Fruit fly (Drosophila melanogaster) S2 (cell line): ENCODE data around the gene Egfrap.

Experiments used
- CG8478 ChIP-seq: fragments of >200 bp; optimal IDR thresholded peaks from 2 replicates; lab custom pipeline; 2018
- CTCF ChIP-seq, 2 experiments: fragments of >200 bp; optimal IDR thresholded peaks; 2 replicates each; lab custom pipeline; 2018

Gene Egfrap

dm6 chr3L:5950467-5950866, at the start of gene Egfrap:
Egfrap (minus strand) TSS chr3L:5950658.
- no peak for TF ChIP-seq CG8478 (lab: Kevin White, UChicago)
- TF ChIP-seq CTCF (optimal IDR thresholded peaks at IDR 0.05; lab: Kevin White, UChicago), result no peak

dm6 chr3L:5999888-6000287, 49.4 kb upstream of the Egfrap start:
- TF ChIP-seq CTCF (optimal IDR thresholded peaks at IDR 0.05; lab: Kevin White, UChicago), result no peak
- no peak for TF ChIP-seq CG8478 (lab: Kevin White, UChicago)

- TF ChIP-seq CG8478 (lab: Kevin White, UChicago), result no peak
- TF ChIP-seq CTCF (optimal IDR thresholded peaks at IDR 0.05; lab: Kevin White, UChicago), result no peak
Observed at dm6 chr3L:5996936-5997335, 46.5 kb upstream of the Egfrap start, which contains the start of gene PVRAP. PVRAP (plus strand) TSS chr3L:5997208.

- TF ChIP-seq CG8478 (lab: Kevin White, UChicago), result no peak
- TF ChIP-seq CTCF (optimal IDR thresholded peaks at IDR 0.05; lab: Kevin White, UChicago), result no peak
Observed at dm6 chr3L:5996520-5996919, 46.1 kb upstream of the Egfrap start.

- TF ChIP-seq CG8478 (lab: Kevin White, UChicago), result no peak
- TF ChIP-seq CTCF (optimal IDR thresholded peaks at IDR 0.05; lab: Kevin White, UChicago), result no peak
Observed at dm6 chr3L:5993701-5994499, 43.4 kb upstream of the Egfrap start.

- TF ChIP-seq CTCF (optimal IDR thresholded peaks at IDR 0.05; lab: Kevin White, UChicago) (no peak), CG8478 (lab: Kevin White, UChicago) (no peak)
Observed at dm6 chr3L:5992916-5993315, 42.5 kb upstream of the Egfrap start.

- no peak for TF ChIP-seq CG8478 (lab: Kevin White, UChicago)
- TF ChIP-seq CTCF (optimal IDR thresholded peaks at IDR 0.05; lab: Kevin White, UChicago), result no peak
Observed at dm6 chr3L:5992249-5992648, 41.8 kb upstream of the Egfrap start.

- TF ChIP-seq CG8478 (lab: Kevin White, UChicago) (no peak), CTCF (optimal IDR thresholded peaks at IDR 0.05; lab: Kevin White, UChicago) (no peak)
Observed at dm6 chr3L:5989391-5990156, 39.1 kb upstream of the Egfrap start.

dm6 chr3L:5988675-5989074, 38.2 kb upstream of the Egfrap start:
- TF ChIP-seq CTCF (optimal IDR thresholded peaks at IDR 0.05; lab: Kevin White, UChicago) (no peak), CG8478 (lab: Kevin White, UChicago) (no peak)

dm6 chr3L:5987637-5988036, 37.2 kb upstream of the Egfrap start:
- TF ChIP-seq CTCF (optimal IDR thresholded peaks at IDR 0.05; lab: Kevin White, UChicago) (no peak), CG8478 (lab: Kevin White, UChicago) (no peak)

dm6 chr3L:5983593-5984225, 33.3 kb upstream of the Egfrap start:
- TF ChIP-seq CTCF (optimal IDR thresholded peaks at IDR 0.05; lab: Kevin White, UChicago) (no peak), CG8478 (lab: Kevin White, UChicago) (no peak)

- TF ChIP-seq CG8478 (lab: Kevin White, UChicago), result no peak
- no peak for TF ChIP-seq CTCF (optimal IDR thresholded peaks at IDR 0.05; lab: Kevin White, UChicago)
Observed at dm6 chr3L:5982921-5983546, 32.6 kb upstream of the Egfrap start.

- TF ChIP-seq CG8478 (lab: Kevin White, UChicago) (no peak), CTCF (optimal IDR thresholded peaks at IDR 0.05; lab: Kevin White, UChicago) (no peak)
Observed at dm6 chr3L:5980552-5981351, 30.3 kb upstream of the Egfrap start.

dm6 chr3L:5980120-5980519, 29.7 kb upstream of the Egfrap start:
- TF ChIP-seq CTCF (optimal IDR thresholded peaks at IDR 0.05; lab: Kevin White, UChicago) (no peak), CG8478 (lab: Kevin White, UChicago) (no peak)
